Worm (Caenorhabditis elegans) whole organism, L3 larva: ENCODE data around the gene C34C12.7.

ENCODE experiments used
- R02D3.7 ChIP-seq: fragments of 150-350 bp; optimal IDR thresholded peaks from 2 replicates; lab custom pipeline; 2014; ENCODE audit warnings: missing biosample characterization, missing genetic modification characterization
- ZK546.5 ChIP-seq: sonication (generic microtip); optimal IDR thresholded peaks from 2 replicates; lab custom pipeline; 2017; ENCODE audit warnings: missing biosample characterization, missing genetic modification characterization
- aly-2 ChIP-seq: fragments of 150-350 bp; optimal IDR thresholded peaks from 2 replicates; lab custom pipeline; 2014; ENCODE audit warnings: missing biosample characterization, missing genetic modification characterization
- ceh-28 ChIP-seq: fragments of 150-350 bp; optimal IDR thresholded peaks from 2 replicates; lab custom pipeline; 2014; ENCODE audit warnings: missing biosample characterization, missing genetic modification reagents, missing genetic modification characterization
- ceh-82 ChIP-seq: fragments of 150-350 bp; optimal IDR thresholded peaks from 2 replicates; lab custom pipeline; 2014; ENCODE audit warnings: missing biosample characterization, missing genetic modification characterization
- daf-12 ChIP-seq: fragments of 150-350 bp; optimal IDR thresholded peaks from 2 replicates; lab custom pipeline; 2014; ENCODE audit warnings: missing biosample characterization, missing genetic modification reagents, missing genetic modification characterization
- egl-5 ChIP-seq: fragments of 150-350 bp; optimal IDR thresholded peaks from 2 replicates; lab custom pipeline; 2017; ENCODE audit warnings: missing biosample characterization, missing genetic modification reagents, missing genetic modification characterization, inconsistent platforms
- elt-1 ChIP-seq: fragments of 150-350 bp; optimal IDR thresholded peaks from 2 replicates; lab custom pipeline; 2014; ENCODE audit warnings: missing biosample characterization, missing genetic modification characterization
- elt-2 ChIP-seq: sonication (generic microtip); optimal IDR thresholded peaks from 2 replicates; lab custom pipeline; 2016; ENCODE audit warnings: missing genetic modification reagents, mild to moderate bottlenecking, missing genetic modification characterization, missing compliant biosample characterization
- elt-3 ChIP-seq, 3 experiments: fragments of 150-350 bp in 1 of 3; sonication (generic microtip) in 2 of 3; optimal IDR thresholded peaks; 2 replicates in 2 of 3; 4 replicates in 1 of 3; lab custom pipeline; 2014 to 2017; ENCODE audit warnings: missing biosample characterization in 3 of 3, missing genetic modification characterization in 3 of 3
- eor-1 ChIP-seq, 2 experiments: fragments of 150-350 bp; optimal IDR thresholded peaks; 2 replicates each; lab custom pipeline; 2014 to 2018; ENCODE audit warnings: missing biosample characterization in 2 of 2, missing genetic modification characterization in 2 of 2
- fkh-2 ChIP-seq: fragments of 150-350 bp; optimal IDR thresholded peaks from 2 replicates; lab custom pipeline; 2014; ENCODE audit warnings: missing biosample characterization, missing genetic modification reagents, missing genetic modification characterization
- hmg-11 ChIP-seq: sonication (generic microtip); optimal IDR thresholded peaks from 2 replicates; lab custom pipeline; 2016; ENCODE audit warnings: missing genetic modification characterization, missing compliant biosample characterization
- jun-1 ChIP-seq: fragments of 150-350 bp; optimal IDR thresholded peaks from 2 replicates; lab custom pipeline; 2014; ENCODE audit warnings: missing biosample characterization, missing genetic modification reagents, missing genetic modification characterization
- lin-15B ChIP-seq: fragments of 150-350 bp; optimal IDR thresholded peaks from 2 replicates; lab custom pipeline; 2014; ENCODE audit warnings: missing biosample characterization, missing genetic modification characterization
- lin-39 ChIP-seq: fragments of 150-350 bp; optimal IDR thresholded peaks from 2 replicates; lab custom pipeline; 2018; ENCODE audit warnings: missing biosample characterization, missing genetic modification reagents, missing genetic modification characterization
- mml-1 ChIP-seq: fragments of 150-350 bp; sonication (generic microtip); optimal IDR thresholded peaks from 3 replicates; lab custom pipeline; 2014; ENCODE audit warnings: missing biosample characterization, missing genetic modification characterization
- nfya-1 ChIP-seq: sonication (generic microtip); optimal IDR thresholded peaks from 2 replicates; lab custom pipeline; 2017; ENCODE audit warnings: missing genetic modification characterization, mild to moderate bottlenecking, missing compliant biosample characterization, antibody characterized with exemption, moderate library complexity; ENCODE audit not compliant: insufficient read depth
- nhr-11 ChIP-seq: fragments of 150-350 bp; optimal IDR thresholded peaks from 2 replicates; lab custom pipeline; 2014; ENCODE audit warnings: missing biosample characterization, missing genetic modification characterization
- nhr-23 ChIP-seq: fragments of 150-350 bp; optimal IDR thresholded peaks from 2 replicates; lab custom pipeline; 2014; ENCODE audit warnings: missing biosample characterization, missing genetic modification reagents, missing genetic modification characterization
- nhr-237 ChIP-seq: fragments of 150-350 bp; optimal IDR thresholded peaks from 2 replicates; lab custom pipeline; 2014; ENCODE audit warnings: missing biosample characterization, missing genetic modification characterization
- nhr-25 ChIP-seq: sonication (generic microtip); optimal IDR thresholded peaks from 2 replicates; lab custom pipeline; 2017; ENCODE audit warnings: missing biosample characterization, missing genetic modification characterization
- nhr-28 ChIP-seq: fragments of 150-350 bp; optimal IDR thresholded peaks from 2 replicates; lab custom pipeline; 2014; ENCODE audit warnings: missing biosample characterization, missing genetic modification characterization
- nhr-67 ChIP-seq: fragments of 150-350 bp; optimal IDR thresholded peaks from 2 replicates; lab custom pipeline; 2014; ENCODE audit warnings: missing biosample characterization, missing genetic modification characterization
- nhr-76 ChIP-seq: fragments of 150-350 bp; sonication (generic microtip); optimal IDR thresholded peaks from 5 replicates; lab custom pipeline; 2014; ENCODE audit warnings: missing biosample characterization, missing genetic modification characterization
- pha-4 ChIP-seq: fragments of 150-350 bp; optimal IDR thresholded peaks from 2 replicates; lab custom pipeline; 2014; ENCODE audit warnings: missing biosample characterization, missing genetic modification reagents, missing genetic modification characterization
- pqm-1 ChIP-seq: fragments of 150-350 bp; optimal IDR thresholded peaks from 2 replicates; lab custom pipeline; 2017; ENCODE audit warnings: missing biosample characterization, missing genetic modification characterization, inconsistent platforms
- skn-1 ChIP-seq: fragments of 150-350 bp; optimal IDR thresholded peaks from 2 replicates; lab custom pipeline; 2014; ENCODE audit warnings: missing biosample characterization, missing genetic modification characterization
- snpc-4 ChIP-seq: fragments of 150-350 bp; optimal IDR thresholded peaks from 2 replicates; lab custom pipeline; 2014; ENCODE audit warnings: missing biosample characterization, missing genetic modification characterization
- tbx-2 ChIP-seq: sonication (generic microtip); optimal IDR thresholded peaks from 2 replicates; lab custom pipeline; 2016; ENCODE audit warnings: mild to moderate bottlenecking, missing genetic modification characterization, missing compliant biosample characterization
- unc-39 ChIP-seq: sonication (generic microtip); optimal IDR thresholded peaks from 4 replicates; lab custom pipeline; 2017; ENCODE audit warnings: missing biosample characterization, missing genetic modification characterization
- zag-1 ChIP-seq: fragments of 150-350 bp; optimal IDR thresholded peaks from 2 replicates; lab custom pipeline; 2014; ENCODE audit warnings: missing biosample characterization, missing genetic modification characterization
- ztf-4 ChIP-seq: fragments of 150-350 bp; optimal IDR thresholded peaks from 2 replicates; lab custom pipeline; 2014; ENCODE audit warnings: missing biosample characterization, missing genetic modification characterization

C34C12.7 gene

DNA sequence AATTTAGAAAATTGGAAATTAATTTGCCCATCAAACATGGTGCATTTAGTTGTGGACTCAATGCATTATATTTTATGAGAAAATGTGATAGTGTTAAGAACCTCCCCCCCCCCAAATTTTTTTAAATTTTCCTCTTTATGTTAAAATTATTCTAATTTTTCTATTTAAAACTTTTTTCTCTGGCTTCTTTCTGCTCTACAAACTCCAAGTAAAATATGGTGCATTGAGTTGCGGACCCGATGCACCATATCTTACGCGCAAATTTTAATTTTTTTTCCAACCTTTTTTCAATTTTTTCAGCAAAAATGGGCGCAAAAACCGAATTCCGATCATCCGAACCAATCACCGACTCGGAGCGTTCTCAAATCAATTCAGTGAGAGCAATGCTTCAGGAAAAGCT is 5.8 kb downstream of the C34C12.7 start, which contains the start of gene C34C12.6:
Gene C34C12.6 (plus strand): TSS at position 301 of the 400 bp plus-strand sequence.
- TF ChIP-seq skn-1: no peak
- TF ChIP-seq elt-3 (tag; optimal IDR thresholded peaks at IDR 0.05; lab: Kevin White, UChicago): no peak
- TF ChIP-seq tbx-2: no peak
- TF ChIP-seq elt-1 (tag; lab: Kevin White, UChicago): no peak
- TF ChIP-seq nhr-25 (tag; lab: Kevin White, UChicago): no peak
- no peak for TF ChIP-seq pqm-1 (tag; lab: Kevin White, UChicago)
- no peak for TF ChIP-seq nhr-67 (tag; lab: Kevin White, UChicago)
- no peak for TF ChIP-seq pha-4 (tag; lab: Kevin White, UChicago)

DNA sequence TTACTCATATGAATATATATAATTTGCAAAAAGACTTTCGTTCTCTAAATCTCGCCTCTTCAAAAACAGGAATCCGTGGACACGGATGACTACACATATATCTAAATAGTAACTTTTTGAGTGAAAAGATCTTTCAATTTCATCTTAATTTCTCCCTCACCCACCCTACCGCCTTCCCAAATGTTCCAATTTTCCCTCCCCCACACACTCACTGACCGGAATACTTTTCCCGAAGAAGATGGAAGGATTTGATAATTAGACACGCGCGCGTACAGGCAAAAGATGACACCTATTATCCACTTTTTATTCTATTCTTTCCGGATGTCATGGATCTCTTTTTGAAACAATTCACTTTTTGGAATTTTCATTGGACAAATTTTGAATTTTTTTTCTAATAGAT is 7.2 kb downstream of the C34C12.7 start:
- TF ChIP-seq eor-1 (tag; optimal IDR thresholded peaks at IDR 0.05; lab: Kevin White, UChicago): no peak
- TF ChIP-seq lin-15B (tag; lab: Kevin White, UChicago): no peak
- TF ChIP-seq jun-1: no peak
- no peak for TF ChIP-seq nhr-237
- TF ChIP-seq ZK546.5 (tag; lab: Kevin White, UChicago): no peak
- TF ChIP-seq nhr-23: peak; percentile 51

- TF ChIP-seq nhr-25 (tag; lab: Kevin White, UChicago): peak; percentile 71
- TF ChIP-seq hmg-11 (tag; lab: Kevin White, UChicago): no peak
- TF ChIP-seq nhr-23: peak; percentile 34
- TF ChIP-seq fkh-2 (tag; lab: Kevin White, UChicago): no peak
Measured at ce11 chrIII:3480236-3480635, 7.9 kb downstream of the C34C12.7 start.

- no peak for TF ChIP-seq nhr-67 (tag; lab: Kevin White, UChicago)
- peak; percentile 80 for TF ChIP-seq nfya-1 (tag; lab: Kevin White, UChicago)
- TF ChIP-seq elt-1 (tag; lab: Kevin White, UChicago): peak; percentile 86
Measured at ce11 chrIII:3478795-3479398, 9.2 kb downstream of the C34C12.7 start.

ce11 chrIII:3477375-3477774 is 10.8 kb downstream of the C34C12.7 start:
- no peak for TF ChIP-seq egl-5 (tag; lab: Kevin White, UChicago)
- no peak for TF ChIP-seq elt-3 (tag; optimal IDR thresholded peaks at IDR 0.05; lab: Kevin White, UChicago)
- no peak for TF ChIP-seq tbx-2
- no peak for TF ChIP-seq R02D3.7 (tag; lab: Kevin White, UChicago)
- TF ChIP-seq nhr-237: no peak
- no peak for TF ChIP-seq unc-39 (tag; lab: Kevin White, UChicago)
- TF ChIP-seq lin-39: no peak
- TF ChIP-seq ztf-4 (tag; lab: Kevin White, UChicago): no peak
- no peak for TF ChIP-seq ceh-82 (tag; lab: Kevin White, UChicago)
- TF ChIP-seq ceh-28 (tag; lab: Kevin White, UChicago): no peak
- no peak for TF ChIP-seq snpc-4 (tag; lab: Kevin White, UChicago)
- no peak for TF ChIP-seq zag-1 (tag; lab: Kevin White, UChicago)
- TF ChIP-seq jun-1: no peak
- no peak for TF ChIP-seq eor-1 (tag; optimal IDR thresholded peaks at IDR 0.05; lab: Kevin White, UChicago)
- no peak for TF ChIP-seq daf-12 (tag; lab: Kevin White, UChicago)
- no peak for TF ChIP-seq pqm-1 (tag; lab: Kevin White, UChicago)
- TF ChIP-seq nhr-11: no peak
- TF ChIP-seq nhr-28: no peak
- TF ChIP-seq nhr-25 (tag; lab: Kevin White, UChicago): no peak
- no peak for TF ChIP-seq elt-2 (tag; lab: Kevin White, UChicago)

DNA sequence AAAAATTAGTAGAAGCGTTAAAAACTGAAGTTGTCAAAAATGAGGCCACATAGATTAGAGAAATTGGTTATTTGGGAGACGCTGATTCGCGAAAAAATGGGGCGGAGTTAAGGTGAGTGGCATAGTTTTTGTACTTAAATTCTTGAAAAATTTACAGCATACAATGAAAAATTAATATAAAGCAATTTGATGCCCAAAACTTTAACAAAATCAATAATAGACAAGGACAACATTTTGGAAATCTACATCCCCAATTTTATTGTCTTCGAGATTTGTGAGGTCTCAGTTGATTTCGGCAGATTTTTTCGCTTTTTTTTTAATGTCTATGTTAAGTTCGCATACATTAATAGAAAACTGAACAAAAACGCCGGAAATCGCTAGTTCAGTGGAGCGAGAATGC is 11.9 kb downstream of the C34C12.7 start:
- no peak for TF ChIP-seq elt-3 (tag; optimal IDR thresholded peaks at IDR 0.05; lab: Kevin White, UChicago)
- peak; percentile 44 for TF ChIP-seq nfya-1 (tag; lab: Kevin White, UChicago)
- TF ChIP-seq, all 47 proteins: peak for 1

DNA sequence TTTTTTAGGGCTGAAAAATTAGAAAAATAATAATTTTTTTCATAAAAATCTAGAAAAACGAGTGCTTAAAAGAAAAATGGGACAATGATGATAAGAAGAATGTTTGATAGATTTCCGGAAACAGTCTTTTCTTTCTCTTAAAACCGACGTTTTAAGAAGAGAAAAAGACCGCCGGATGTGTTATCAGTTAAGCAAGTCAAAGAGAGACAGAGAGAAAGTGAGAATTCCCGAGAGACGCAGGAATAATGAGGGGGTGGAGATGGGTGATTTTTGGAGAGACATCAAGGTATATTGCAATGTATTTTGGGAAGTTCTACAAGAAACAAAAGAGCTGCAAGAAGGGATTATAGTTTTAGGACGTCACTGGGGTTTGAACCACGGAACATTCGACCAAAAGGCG is 12.6 kb downstream of the C34C12.7 start, which contains the start of gene C34C12.9:
Gene C34C12.9 (minus strand): TSS at position 16 of the 400 bp plus-strand sequence.
- no peak for TF ChIP-seq nhr-76
- no peak for TF ChIP-seq pha-4 (tag; lab: Kevin White, UChicago)
- no peak for TF ChIP-seq mml-1 (tag; lab: Kevin White, UChicago)
- no peak for TF ChIP-seq aly-2 (tag; lab: Kevin White, UChicago)
- TF ChIP-seq elt-2 (tag; lab: Kevin White, UChicago): peak; percentile 48
- no peak for TF ChIP-seq tbx-2
